Worm (Caenorhabditis elegans) whole organism, L1 larva: ENCODE results near the gene W04E12.2.

ENCODE experiments used
- lin-14 ChIP-seq: fragments of 200-800 bp; sonication (Bioruptor generic); optimal IDR thresholded peaks from 2 replicates; lab custom pipeline; 2018; ENCODE audit warnings: mild to moderate bottlenecking, missing genetic modification characterization, moderate library complexity, missing compliant biosample characterization
- lin-39 ChIP-seq: fragments of 150-350 bp; optimal IDR thresholded peaks from 2 replicates; lab custom pipeline; 2014; ENCODE audit warnings: missing biosample characterization, missing genetic modification reagents, missing genetic modification characterization
- mdl-1 ChIP-seq, 2 experiments: fragments of 150-350 bp; optimal IDR thresholded peaks; 2 replicates each; lab custom pipeline; 2014 to 2017; ENCODE audit warnings: missing biosample characterization in 2 of 2, missing genetic modification characterization in 2 of 2, inconsistent platforms in 1 of 2
- nhr-11 ChIP-seq: fragments of 150-350 bp; optimal IDR thresholded peaks from 2 replicates; lab custom pipeline; 2014; ENCODE audit warnings: missing biosample characterization, missing genetic modification characterization
- nhr-76 ChIP-seq: sonication (generic microtip); optimal IDR thresholded peaks from 2 replicates; lab custom pipeline; 2017; ENCODE audit warnings: missing biosample characterization, missing genetic modification characterization
- nhr-77 ChIP-seq: fragments of 150-350 bp; optimal IDR thresholded peaks from 2 replicates; lab custom pipeline; 2014; ENCODE audit warnings: missing biosample characterization, missing genetic modification characterization
- tbx-2 ChIP-seq: sonication (generic microtip); optimal IDR thresholded peaks from 2 replicates; lab custom pipeline; 2016; ENCODE audit warnings: missing genetic modification characterization, missing compliant biosample characterization
- unc-130 ChIP-seq: fragments of 150-350 bp; optimal IDR thresholded peaks from 2 replicates; lab custom pipeline; 2017; ENCODE audit warnings: missing biosample characterization, missing genetic modification characterization, inconsistent platforms
- zag-1 ChIP-seq: fragments of 150-350 bp; optimal IDR thresholded peaks from 2 replicates; lab custom pipeline; 2014; ENCODE audit warnings: missing biosample characterization, missing genetic modification characterization

DNA sequence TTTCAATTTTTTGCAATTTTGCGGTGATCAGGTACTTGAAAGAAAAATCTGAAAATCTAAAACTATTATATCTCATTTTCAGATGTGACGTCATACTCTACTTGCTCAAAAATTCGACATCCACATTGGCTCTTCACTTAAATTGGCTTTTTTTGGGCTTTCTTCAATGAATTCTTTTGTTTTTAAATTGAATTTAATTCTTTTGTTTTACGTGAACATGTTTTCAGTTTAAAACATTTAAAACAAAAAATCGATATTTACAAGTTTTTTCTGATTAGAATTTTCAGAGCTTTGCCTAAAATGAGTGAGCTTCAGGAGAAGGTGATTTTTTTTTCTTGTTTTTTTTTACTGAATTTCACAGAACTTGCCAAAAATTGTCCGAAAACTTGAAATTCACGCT is 717 bp upstream of the W04E12.2 start, which contains the start of gene W04E12.3:
- TF ChIP-seq lin-39 (tag; lab: Kevin White, UChicago) (no peak), tbx-2 (tag; lab: Kevin White, UChicago) (no peak), nhr-76 (tag; lab: Kevin White, UChicago) (no peak), nhr-77 (tag; lab: Kevin White, UChicago) (no peak), lin-14 (no peak), zag-1 (tag; lab: Kevin White, UChicago) (no peak), mdl-1 (tag; optimal IDR thresholded peaks at IDR 0.05; lab: Kevin White, UChicago) (no peak), unc-130 (tag; lab: Kevin White, UChicago) (no peak), nhr-11 (no peak)
